Fruit fly (Drosophila melanogaster): ENCODE data around the gene shps.

The shps gene

dm6 chr3R:24283582-24284085 is 4.3 kb downstream of the shps start, which contains the start of gene CG6356 (continued):
- TF ChIP-seq NFAT (GFP tag; IDR thresholded peaks at IDR 0.05) (0 out of 2 replicates have a peak, but pooled peaks have one; percentile 33), Elba2 (GFP tag; optimal IDR thresholded peaks at IDR 0.05) (no peak), Six4 (GFP tag; optimal IDR thresholded peaks at IDR 0.05) (no peak), CG2875 (GFP tag; optimal IDR thresholded peaks at IDR 0.05) (peak; percentile 26), lmd (GFP tag; IDR thresholded peaks at IDR 0.05) (peak; percentile 9; the same call in 1 of the 2 replicates), CG2199 (GFP tag; IDR thresholded peaks at IDR 0.05) (peak; percentile 65; the same call in 1 of the 3 replicates), Rfx (GFP tag; IDR thresholded peaks at IDR 0.05) (peak; percentile 37), CG11504 (tag; optimal IDR thresholded peaks at IDR 0.05) (peak; percentile 44), sob (GFP tag; IDR thresholded peaks at IDR 0.05) (peak; percentile 31; the same call in 1 of the 2 replicates), rib (GFP tag; IDR thresholded peaks at IDR 0.05) (peak; percentile 57; the same call in 1 of the 2 replicates), z (GFP tag; IDR thresholded peaks at IDR 0.05) (0 out of 3 replicates have a peak, but pooled peaks have one; percentile 58), chinmo (GFP tag; IDR thresholded peaks at IDR 0.05; ENCODE audit: partially characterized antibody) (0 out of 4 replicates have a peak, but pooled peaks have one; percentile 49), CG11456 (GFP tag; IDR thresholded peaks at IDR 0.05) (peak; percentile 69; the same call in 1 of the 3 replicates), kah (GFP tag; optimal IDR thresholded peaks at IDR 0.05) (peak; percentile 81), CG5180 (GFP tag; optimal IDR thresholded peaks at IDR 0.05) (peak; percentile 29), tx (GFP tag; optimal IDR thresholded peaks at IDR 0.05) (no peak), CG12769 (tag; optimal IDR thresholded peaks at IDR 0.05) (peak; percentile 70), Ptx1 (GFP tag; IDR thresholded peaks at IDR 0.05) (0 out of 2 replicates have a peak, but pooled peaks have one; percentile 9), CG6254 (GFP tag; optimal IDR thresholded peaks at IDR 0.05) (peak; percentile 12), CG12104 (GFP tag; optimal IDR thresholded peaks at IDR 0.05) (no peak), lab (GFP tag; optimal IDR thresholded peaks at IDR 0.05) (peak; percentile 14), CG18599 (GFP tag; optimal IDR thresholded peaks at IDR 0.05) (peak; percentile 5), crol (GFP tag; IDR thresholded peaks at IDR 0.05) (peak; percentile 99), CG34376 (GFP tag; optimal IDR thresholded peaks at IDR 0.05) (peak; percentile 12), CG10543 (GFP tag; optimal IDR thresholded peaks at IDR 0.05) (peak; percentile 87), inv (GFP tag; IDR thresholded peaks at IDR 0.05; ENCODE audit: partially characterized antibody) (0 out of 2 replicates have a peak, but pooled peaks have one; percentile 16), org-1 (GFP tag; optimal IDR thresholded peaks at IDR 0.05) (no peak), Med (GFP tag) (peak; percentile 58)

- TF ChIP-seq ham (GFP tag; IDR thresholded peaks at IDR 0.05) (no peak), Gug (GFP tag; IDR thresholded peaks at IDR 0.05) (no peak), twi (tag; optimal IDR thresholded peaks at IDR 0.05) (peak; percentile 55), sens (GFP tag) (peak; percentile 75), CG10543 (GFP tag; optimal IDR thresholded peaks at IDR 0.05) (no peak), bab2 (GFP tag; optimal IDR thresholded peaks at IDR 0.05) (no peak), Ets65A (GFP tag) (peak; percentile 11), caup (GFP tag; optimal IDR thresholded peaks at IDR 0.05; ENCODE audit: severe bottlenecking) (no peak), Opbp (GFP tag; IDR thresholded peaks at IDR 0.05; ENCODE audit: partially characterized antibody) (no peak), so (GFP tag; IDR thresholded peaks at IDR 0.05) (no peak), Blimp-1 (GFP tag; optimal IDR thresholded peaks at IDR 0.05) (peak; percentile 71), Oli (tag; optimal IDR thresholded peaks at IDR 0.05) (no peak)
Observed at dm6 chr3R:24284164-24284563, 4.8 kb downstream of the shps start.

Data from whole organism, embryonic.